Fruit fly (Drosophila melanogaster): ENCODE measurements around the gene CG43335.

Gene CG43335

dm6 chr3R:15632441-15632840, 2.8 kb upstream of the CG43335 start:
- TF ChIP-seq ttk (optimal IDR thresholded peaks at IDR 0.05) (no peak), Sin3A (optimal IDR thresholded peaks at IDR 0.05) (no peak), Myc (optimal IDR thresholded peaks at IDR 0.05) (no peak), psq (optimal IDR thresholded peaks at IDR 0.05) (no peak)

dm6 chr3R:15634135-15634534, 1.1 kb upstream of the CG43335 start:
- TF ChIP-seq Myc (optimal IDR thresholded peaks at IDR 0.05) = no peak
- TF ChIP-seq insv (optimal IDR thresholded peaks at IDR 0.05) = no peak
- TF ChIP-seq psq (optimal IDR thresholded peaks at IDR 0.05) = no peak
- no peak for TF ChIP-seq ttk (optimal IDR thresholded peaks at IDR 0.05)

dm6 chr3R:15636868-15637267, 1.6 kb downstream of the CG43335 start, which contains the start of gene CG43336:
Gene CG43336, plus strand, starts transcription at chr3R:15637168.
- TF ChIP-seq h (optimal IDR thresholded peaks at IDR 0.05) = no peak

DNA sequence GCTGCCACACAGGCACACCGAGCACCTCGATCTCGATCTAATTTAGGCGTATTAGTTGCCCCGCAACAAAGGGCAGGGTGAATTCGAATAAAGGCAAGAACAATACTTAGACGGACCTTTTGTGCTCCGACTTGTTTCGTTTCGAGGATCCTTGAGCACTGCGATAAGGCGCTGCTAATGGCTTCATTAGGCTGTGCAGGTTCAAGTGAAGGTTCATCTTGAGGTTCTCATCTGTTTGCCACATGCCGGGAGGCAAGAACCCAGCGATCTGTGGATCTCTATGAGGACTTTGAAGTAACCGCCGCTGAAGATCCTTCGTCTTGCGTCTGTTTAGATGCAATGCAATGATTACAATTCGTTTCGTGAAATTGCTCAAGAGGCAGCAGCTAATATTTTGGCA, 4.7 kb downstream of the CG43335 start:
- TF ChIP-seq insv (optimal IDR thresholded peaks at IDR 0.05) = no peak
- TF ChIP-seq Sin3A (optimal IDR thresholded peaks at IDR 0.05) = no peak
- no peak for TF ChIP-seq psq (optimal IDR thresholded peaks at IDR 0.05)
- TF ChIP-seq h (optimal IDR thresholded peaks at IDR 0.05) = no peak
- no peak for TF ChIP-seq ttk (optimal IDR thresholded peaks at IDR 0.05)
- TF ChIP-seq Myc (optimal IDR thresholded peaks at IDR 0.05) = no peak

DNA sequence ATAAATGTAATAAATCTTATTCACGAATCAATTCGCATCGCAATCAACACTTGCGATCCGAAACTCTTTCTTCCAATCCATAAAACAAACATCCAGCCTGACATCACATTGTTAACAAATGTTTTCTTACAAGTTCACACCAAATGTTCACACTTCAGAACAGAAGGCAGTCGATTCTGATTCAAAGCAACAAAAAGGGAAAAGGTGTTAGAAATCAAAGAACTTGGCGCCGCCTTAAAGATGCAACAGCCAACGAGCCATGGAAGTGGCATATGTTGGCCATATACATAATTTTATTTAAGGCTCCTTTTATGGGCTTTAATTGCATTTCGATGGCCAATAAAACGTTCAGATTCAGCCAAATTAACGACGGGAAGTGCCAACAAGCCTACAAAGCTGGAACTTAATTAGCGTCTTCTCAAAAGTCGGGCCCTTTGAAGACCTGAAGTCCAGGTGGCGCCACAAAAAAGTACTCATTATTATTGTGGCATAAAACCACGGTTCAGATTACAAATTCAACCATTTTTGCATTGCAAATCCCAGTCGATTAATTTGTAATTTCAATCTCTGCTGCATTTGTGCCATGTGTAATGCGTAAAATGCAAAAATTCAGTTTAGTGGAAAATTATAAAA, 6.2 kb downstream of the CG43335 start:
- TF ChIP-seq Sin3A (optimal IDR thresholded peaks at IDR 0.05) (no peak), Myc (optimal IDR thresholded peaks at IDR 0.05) (no peak), h (optimal IDR thresholded peaks at IDR 0.05) (no peak), psq (optimal IDR thresholded peaks at IDR 0.05) (no peak), insv (optimal IDR thresholded peaks at IDR 0.05) (no peak), ttk (optimal IDR thresholded peaks at IDR 0.05) (no peak)

DNA sequence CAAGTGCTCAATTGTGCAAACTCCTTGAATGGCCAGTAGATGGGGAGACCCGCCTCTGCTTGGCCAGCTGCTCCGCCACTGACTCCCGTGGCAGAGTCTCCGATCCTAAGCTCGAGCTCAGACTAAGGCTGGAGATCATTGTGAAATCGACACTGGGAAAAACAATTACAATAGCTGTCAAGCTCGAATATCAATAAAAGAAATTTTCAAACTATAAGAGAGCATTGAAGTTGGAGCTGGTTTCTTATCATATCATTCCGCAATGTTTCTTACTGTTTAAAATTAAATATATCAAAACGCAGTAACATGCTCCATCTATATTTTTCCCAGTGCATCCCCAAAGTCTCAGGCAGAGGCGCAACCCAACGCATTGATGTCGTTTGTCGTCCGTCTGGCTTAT, 7.5 kb downstream of the CG43335 start:
- TF ChIP-seq Sin3A (optimal IDR thresholded peaks at IDR 0.05) = no peak
- no peak for TF ChIP-seq insv (optimal IDR thresholded peaks at IDR 0.05)
- TF ChIP-seq psq (optimal IDR thresholded peaks at IDR 0.05) = no peak
- TF ChIP-seq Myc (optimal IDR thresholded peaks at IDR 0.05) = no peak
- TF ChIP-seq ttk (optimal IDR thresholded peaks at IDR 0.05) = no peak
- no peak for TF ChIP-seq h (optimal IDR thresholded peaks at IDR 0.05)

- TF ChIP-seq psq (optimal IDR thresholded peaks at IDR 0.05) = no peak
- no peak for TF ChIP-seq ttk (optimal IDR thresholded peaks at IDR 0.05)
- no peak for TF ChIP-seq Myc (optimal IDR thresholded peaks at IDR 0.05)
- no peak for TF ChIP-seq insv (optimal IDR thresholded peaks at IDR 0.05)
- TF ChIP-seq Sin3A (optimal IDR thresholded peaks at IDR 0.05) = no peak
- no peak for TF ChIP-seq h (optimal IDR thresholded peaks at IDR 0.05)
Observed at dm6 chr3R:15644733-15645132, 9.5 kb downstream of the CG43335 start.

DNA sequence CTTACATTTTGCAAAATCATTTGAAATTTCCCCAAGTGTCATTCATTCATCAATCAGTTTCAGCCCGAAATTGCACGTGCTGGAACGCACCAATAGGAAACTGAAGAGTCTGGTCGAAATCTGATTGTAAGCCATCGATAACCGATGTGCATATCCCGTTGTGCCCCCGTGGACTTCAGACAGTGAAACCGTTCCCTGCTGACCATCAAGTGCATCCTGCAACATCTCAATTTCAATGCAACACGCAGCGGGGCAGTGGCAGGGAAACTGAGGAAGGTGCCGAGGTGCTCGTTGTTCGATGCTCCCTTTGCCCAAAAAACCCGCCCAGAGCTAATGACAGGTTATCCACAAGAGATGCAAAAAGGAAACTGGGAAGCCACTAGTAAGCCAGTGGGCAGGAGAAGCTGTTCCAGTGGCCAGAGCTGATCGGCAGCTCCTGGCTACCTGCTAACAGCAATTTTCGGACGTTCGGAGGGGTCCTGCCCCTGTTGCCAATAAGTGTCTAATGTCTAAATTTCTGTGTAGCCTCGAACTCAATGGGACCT, 11.7 kb downstream of the CG43335 start:
- no peak for TF ChIP-seq psq (optimal IDR thresholded peaks at IDR 0.05)
- TF ChIP-seq Sin3A (optimal IDR thresholded peaks at IDR 0.05) = no peak
- TF ChIP-seq Myc (optimal IDR thresholded peaks at IDR 0.05) = no peak
- TF ChIP-seq insv (optimal IDR thresholded peaks at IDR 0.05) = no peak
- TF ChIP-seq h (optimal IDR thresholded peaks at IDR 0.05) = no peak
- TF ChIP-seq ttk (optimal IDR thresholded peaks at IDR 0.05) = no peak

- TF ChIP-seq h (optimal IDR thresholded peaks at IDR 0.05) (no peak), insv (optimal IDR thresholded peaks at IDR 0.05) (no peak), ttk (optimal IDR thresholded peaks at IDR 0.05) (no peak), psq (optimal IDR thresholded peaks at IDR 0.05) (no peak), Myc (optimal IDR thresholded peaks at IDR 0.05) (no peak), Sin3A (optimal IDR thresholded peaks at IDR 0.05) (no peak)
Observed at dm6 chr3R:15648898-15649297, 13.6 kb downstream of the CG43335 start.

DNA sequence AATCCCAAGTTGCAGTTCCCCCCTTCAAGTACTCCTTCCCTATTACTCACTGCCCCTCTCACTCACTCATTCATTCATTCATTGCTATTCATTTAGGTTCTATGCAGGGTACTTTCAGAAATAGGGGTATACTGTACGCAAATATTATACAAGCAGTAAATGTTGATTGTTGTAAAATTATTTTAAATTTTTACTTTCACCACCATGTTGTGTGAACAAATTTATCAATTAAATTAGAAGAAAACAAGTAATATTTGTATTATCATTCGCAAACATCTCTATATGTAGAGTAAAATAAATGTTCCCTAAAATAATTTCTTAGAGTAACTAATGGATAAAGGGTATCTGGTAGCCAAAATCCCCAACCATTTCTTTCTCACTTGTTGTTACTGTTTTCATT, 15.0 kb downstream of the CG43335 start:
- TF ChIP-seq insv (optimal IDR thresholded peaks at IDR 0.05) (no peak), Sin3A (optimal IDR thresholded peaks at IDR 0.05) (no peak), Myc (optimal IDR thresholded peaks at IDR 0.05) (no peak), ttk (optimal IDR thresholded peaks at IDR 0.05) (no peak), h (optimal IDR thresholded peaks at IDR 0.05) (no peak), psq (optimal IDR thresholded peaks at IDR 0.05) (no peak)

- TF ChIP-seq h (optimal IDR thresholded peaks at IDR 0.05) (no peak), insv (optimal IDR thresholded peaks at IDR 0.05) (no peak), Sin3A (optimal IDR thresholded peaks at IDR 0.05) (no peak), psq (optimal IDR thresholded peaks at IDR 0.05) (no peak), ttk (optimal IDR thresholded peaks at IDR 0.05) (no peak), Myc (optimal IDR thresholded peaks at IDR 0.05) (no peak)
Observed at dm6 chr3R:15650669-15651068, 15.4 kb downstream of the CG43335 start.

DNA sequence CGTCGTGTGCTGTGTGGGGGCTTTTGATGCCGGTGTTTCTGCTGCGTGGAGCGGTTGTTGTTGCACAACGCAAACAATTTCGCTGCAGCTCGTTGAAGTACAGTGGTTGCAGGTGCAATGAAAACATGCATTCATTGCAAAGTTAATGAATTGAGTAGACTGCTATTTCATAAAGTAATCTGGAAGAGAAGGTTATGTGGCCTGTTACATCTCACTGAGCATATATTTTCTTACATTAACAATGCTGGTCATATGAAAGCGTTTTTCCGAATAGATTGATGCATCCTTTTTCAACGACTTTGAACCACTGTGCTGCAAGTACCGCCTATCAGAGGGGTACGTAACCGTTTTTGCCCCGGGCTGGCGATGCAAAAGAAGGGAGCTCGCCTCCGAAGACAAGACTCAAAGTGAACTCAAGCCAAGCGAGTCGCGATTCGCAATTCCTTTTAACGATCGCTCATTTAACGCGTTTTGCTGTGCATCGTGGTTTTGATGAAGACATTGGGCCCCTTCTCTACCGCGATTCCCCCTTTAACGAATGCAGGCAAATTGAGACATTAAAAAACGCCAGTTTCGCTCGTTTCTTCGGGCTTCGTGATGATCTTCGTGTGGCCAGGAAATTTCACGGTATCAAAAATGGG, 16.6 kb downstream of the CG43335 start:
- TF ChIP-seq Myc (optimal IDR thresholded peaks at IDR 0.05) = no peak
- TF ChIP-seq psq (optimal IDR thresholded peaks at IDR 0.05) = no peak
- no peak for TF ChIP-seq h (optimal IDR thresholded peaks at IDR 0.05)
- TF ChIP-seq Sin3A (optimal IDR thresholded peaks at IDR 0.05) = no peak
- no peak for TF ChIP-seq ttk (optimal IDR thresholded peaks at IDR 0.05)
- no peak for TF ChIP-seq insv (optimal IDR thresholded peaks at IDR 0.05)

Data from Kc167 (cell line).